Fruit fly (Drosophila melanogaster): ENCODE data around the gene CG11756.
A peak's percentile ranks its signal among the peaks of the same experiment; 100 is the strongest.

CG11756 gene

DNA sequence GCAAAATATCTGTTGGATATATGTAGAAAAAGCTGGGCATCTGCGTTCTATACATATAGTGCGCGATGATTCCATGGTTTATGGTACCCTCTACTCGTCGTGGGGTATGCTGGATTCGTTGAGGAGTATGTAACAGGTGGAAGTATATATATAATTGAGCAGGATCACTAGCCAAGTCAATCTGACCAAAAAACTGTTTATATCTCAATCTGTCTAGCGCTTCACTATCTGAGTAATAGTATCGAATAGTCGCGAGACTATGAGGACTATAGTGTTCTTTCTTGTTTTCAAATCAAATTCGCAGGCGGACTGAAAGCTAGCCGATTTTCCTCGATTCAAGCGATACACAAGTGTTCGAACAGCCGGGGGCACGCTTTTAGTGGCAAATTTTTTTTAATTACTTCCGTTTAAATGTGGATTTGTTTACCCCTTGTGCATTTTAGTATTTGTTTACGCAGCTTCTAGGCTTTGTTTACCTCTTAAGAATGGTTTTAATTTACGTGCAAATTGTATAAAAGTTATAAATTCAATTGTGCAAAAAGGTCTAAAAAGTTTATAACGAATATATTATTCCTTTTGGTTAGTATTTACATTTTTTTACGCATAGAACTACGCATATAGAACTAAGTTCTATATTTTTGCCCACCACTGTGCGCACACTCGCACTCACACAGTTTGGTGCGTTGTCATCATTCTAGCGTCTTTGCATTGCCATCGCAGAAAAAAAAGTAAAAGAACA, 42.9 kb downstream of the CG11756 start (continued):
- TF ChIP-seq D (optimal IDR thresholded peaks at IDR 0.05) (no peak), D (GFP tag; optimal IDR thresholded peaks at IDR 0.05) (peak; percentile 58), NC2α (GFP tag; optimal IDR thresholded peaks at IDR 0.05) (peak; percentile 31), scrt (GFP tag; optimal IDR thresholded peaks at IDR 0.05) (peak; percentile 39), CG31365 (tag; optimal IDR thresholded peaks at IDR 0.05) (peak; percentile 24), tll (GFP tag; optimal IDR thresholded peaks at IDR 0.05) (no peak), Gug (GFP tag; IDR thresholded peaks at IDR 0.05) (peak; percentile 79), sna (GFP tag; IDR thresholded peaks at IDR 0.05; ENCODE audit: partially characterized antibody) (no peak), CG9797 (GFP tag; optimal IDR thresholded peaks at IDR 0.05) (no peak), CG4820 (GFP tag; optimal IDR thresholded peaks at IDR 0.05) (peak; percentile 64), trh (GFP tag; optimal IDR thresholded peaks at IDR 0.05) (peak; percentile 19), phol (tag; optimal IDR thresholded peaks at IDR 0.05) (peak; percentile 74), CG17186 (GFP tag; optimal IDR thresholded peaks at IDR 0.05) (no peak), inv (GFP tag; IDR thresholded peaks at IDR 0.05; ENCODE audit: partially characterized antibody) (no peak), sqz (GFP tag; optimal IDR thresholded peaks at IDR 0.05) (peak; percentile 43), zfh2 (GFP tag; optimal IDR thresholded peaks at IDR 0.05) (peak; percentile 80), unpg (GFP tag; optimal IDR thresholded peaks at IDR 0.05) (peak; percentile 75), CG8281 (tag; optimal IDR thresholded peaks at IDR 0.05) (peak; percentile 46), CG1832 (GFP tag; optimal IDR thresholded peaks at IDR 0.05) (no peak), danr (GFP tag; IDR thresholded peaks at IDR 0.05) (peak; percentile 43), Drgx (GFP tag; IDR thresholded peaks at IDR 0.05) (peak; percentile 91), ash1 (GFP tag; optimal IDR thresholded peaks at IDR 0.05) (peak; percentile 39), Scr (GFP tag; IDR thresholded peaks at IDR 0.05; ENCODE audit: partially characterized antibody) (no peak), Med (GFP tag) (peak; percentile 98), CG2129 (GFP tag; IDR thresholded peaks at IDR 0.05; ENCODE audit: partially characterized antibody) (no peak), tx (GFP tag; optimal IDR thresholded peaks at IDR 0.05) (peak; percentile 63), CG4404 (GFP tag; IDR thresholded peaks at IDR 0.05) (peak; percentile 64; the same call in 1 of the 2 replicates), HLH3B (GFP tag; IDR thresholded peaks at IDR 0.05) (peak; percentile 85), CG6791 (GFP tag; IDR thresholded peaks at IDR 0.05; ENCODE audit: partially characterized antibody) (no peak), ken (GFP tag; IDR thresholded peaks at IDR 0.05) (peak; percentile 84), CG32772 (GFP tag; IDR thresholded peaks at IDR 0.05) (peak; percentile 85), usp (GFP tag; optimal IDR thresholded peaks at IDR 0.05) (no peak), Rfx (GFP tag; IDR thresholded peaks at IDR 0.05) (peak; percentile 94), yki (optimal IDR thresholded peaks at IDR 0.05) (no peak), eve (GFP tag; optimal IDR thresholded peaks at IDR 0.05) (peak in 1 of 2 experiments; percentile 88), gem (tag; optimal IDR thresholded peaks at IDR 0.05) (peak; percentile 84), Awh (GFP tag; IDR thresholded peaks at IDR 0.05) (peak; percentile 83), zen (tag; optimal IDR thresholded peaks at IDR 0.05) (peak; percentile 56), CG3163 (GFP tag; optimal IDR thresholded peaks at IDR 0.05) (peak; percentile 10), sc (optimal IDR thresholded peaks at IDR 0.05) (no peak), sc (GFP tag; optimal IDR thresholded peaks at IDR 0.05) (peak; percentile 52), CG10979 (tag; optimal IDR thresholded peaks at IDR 0.05) (peak; percentile 57)
